Fruit fly (Drosophila melanogaster): ENCODE measurements around the gene Vps60.

The Vps60 gene

DNA sequence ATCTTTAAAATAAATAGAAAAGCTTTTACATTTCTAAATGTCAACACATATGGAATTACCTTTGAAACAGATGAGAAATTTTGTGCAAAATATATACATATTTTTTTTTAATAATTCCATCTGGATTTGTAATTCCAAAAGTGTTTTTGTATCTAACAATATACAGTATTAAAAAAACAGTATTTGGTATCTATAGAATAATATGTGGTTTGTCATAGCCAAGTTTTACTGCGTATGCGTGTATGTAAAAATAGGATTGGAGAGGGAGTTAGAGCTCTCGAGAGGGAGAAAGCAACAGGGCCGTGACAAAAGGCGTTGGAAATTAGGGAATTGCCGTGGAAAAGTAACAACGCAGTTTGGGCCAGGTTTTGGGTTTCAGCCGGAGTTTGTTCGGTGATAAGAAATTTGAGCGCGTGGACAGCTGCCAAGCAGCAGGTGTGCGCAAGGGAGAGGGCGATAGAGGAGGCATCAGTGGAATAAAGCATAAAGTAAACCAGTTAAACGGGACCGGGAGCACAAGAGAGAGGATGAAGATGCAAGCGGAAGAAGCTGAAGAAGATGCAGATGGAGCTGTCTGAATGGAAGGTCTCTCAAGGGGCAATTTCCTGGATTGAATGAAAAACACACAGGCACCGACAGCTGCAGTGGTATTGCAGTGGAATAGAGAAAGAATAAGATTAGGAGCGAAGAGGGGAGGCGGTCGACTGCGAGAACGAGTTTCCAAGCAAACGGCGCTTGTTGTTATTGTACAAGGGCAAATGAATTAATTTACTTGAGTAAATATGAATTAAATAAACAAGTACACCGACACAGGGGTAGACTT is 31.7 kb upstream of the Vps60 start (continued):
- TF ChIP-seq Six4 (GFP tag; optimal IDR thresholded peaks at IDR 0.05) (peak; percentile 13), az2 (GFP tag; optimal IDR thresholded peaks at IDR 0.05) (no peak), ewg (GFP tag; optimal IDR thresholded peaks at IDR 0.05) (no peak), NK7.1 (GFP tag; optimal IDR thresholded peaks at IDR 0.05) (peak; percentile 44)

DNA sequence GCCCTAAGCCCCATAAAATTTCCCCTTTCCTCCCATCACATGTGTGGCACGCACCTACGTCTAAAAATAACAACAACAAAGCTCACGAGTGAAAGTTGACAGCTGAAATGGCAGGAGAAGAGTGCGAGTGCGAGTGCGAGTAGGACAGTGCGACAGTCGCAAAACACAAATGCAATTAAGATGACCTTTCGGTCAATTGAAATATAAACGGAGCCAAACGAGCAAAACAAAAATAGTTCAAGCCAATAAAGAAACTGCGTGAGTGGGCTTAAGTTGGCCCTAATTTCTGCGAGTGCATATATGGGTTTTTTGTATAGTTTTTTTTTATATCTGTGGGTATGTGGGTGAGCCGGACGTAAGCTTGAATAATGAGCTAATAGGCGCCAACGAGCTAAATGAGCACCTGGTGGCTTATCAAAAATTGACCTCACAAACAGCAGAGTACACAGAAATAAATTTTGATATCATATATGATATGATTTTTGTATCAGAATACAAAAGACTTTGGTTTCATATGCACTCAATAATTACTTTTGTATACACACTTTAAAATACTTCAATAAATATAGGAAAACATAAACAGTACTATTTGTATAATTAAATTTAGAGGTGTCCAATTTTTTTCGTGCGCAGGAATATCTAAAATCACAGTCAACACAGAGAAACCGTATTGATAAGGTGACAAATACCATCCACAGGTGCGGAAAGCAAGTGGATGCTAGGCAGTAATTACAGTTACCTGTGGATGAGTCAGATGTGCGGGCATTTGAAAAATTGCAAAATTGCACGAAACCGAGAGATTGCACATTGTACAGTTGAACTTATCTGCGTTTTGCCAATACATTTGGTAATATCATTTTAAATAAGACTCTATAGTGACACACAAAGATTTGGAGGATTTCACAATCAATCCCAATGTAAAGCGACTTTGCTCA is 30.6 kb upstream of the Vps60 start:
- TF ChIP-seq knrl (GFP tag; IDR thresholded peaks at IDR 0.05; ENCODE audit: partially characterized antibody): no peak
- TF ChIP-seq phol (tag; optimal IDR thresholded peaks at IDR 0.05): peak; percentile 27
- 0 out of 2 replicates have a peak, but pooled peaks have one; percentile 6 for TF ChIP-seq HLH3B (GFP tag; IDR thresholded peaks at IDR 0.05)
- TF ChIP-seq CG7372 (GFP tag; IDR thresholded peaks at IDR 0.05): no peak
- TF ChIP-seq ranshi (GFP tag; IDR thresholded peaks at IDR 0.05): no peak
- no peak for TF ChIP-seq ems (GFP tag; optimal IDR thresholded peaks at IDR 0.05)
- no peak for TF ChIP-seq NFAT (GFP tag; IDR thresholded peaks at IDR 0.05)
- no peak for TF ChIP-seq CG17802 (tag; optimal IDR thresholded peaks at IDR 0.05)
- TF ChIP-seq Ssrp (tag; optimal IDR thresholded peaks at IDR 0.05): peak; percentile 23
- TF ChIP-seq CoRest (tag; optimal IDR thresholded peaks at IDR 0.05): no peak
- no peak for TF ChIP-seq CG8359 (GFP tag; optimal IDR thresholded peaks at IDR 0.05; ENCODE audit: borderline replicate concordance)
- no peak for TF ChIP-seq Oli (tag; optimal IDR thresholded peaks at IDR 0.05)
- no peak for TF ChIP-seq CG16813 (GFP tag; IDR thresholded peaks at IDR 0.05; ENCODE audit: partially characterized antibody)
- peak; percentile 54 for TF ChIP-seq CG2678 (tag; optimal IDR thresholded peaks at IDR 0.05)
- no peak for TF ChIP-seq bab2 (GFP tag; optimal IDR thresholded peaks at IDR 0.05)
- TF ChIP-seq CG6272 (GFP tag; IDR thresholded peaks at IDR 0.05): no peak
- TF ChIP-seq Eip74EF (GFP tag; optimal IDR thresholded peaks at IDR 0.05): peak in 1 of 2 experiments; percentile 33
- no peak for TF ChIP-seq YL-1 (GFP tag; optimal IDR thresholded peaks at IDR 0.05)
- peak; percentile 12 for TF ChIP-seq CG1529 (GFP tag; optimal IDR thresholded peaks at IDR 0.05)
- TF ChIP-seq Hmx (GFP tag; optimal IDR thresholded peaks at IDR 0.05): no peak
- no peak for TF ChIP-seq ERR (GFP tag; optimal IDR thresholded peaks at IDR 0.05)
- no peak for TF ChIP-seq Bteb2 (GFP tag; optimal IDR thresholded peaks at IDR 0.05)
- TF ChIP-seq lbe (GFP tag; optimal IDR thresholded peaks at IDR 0.05): no peak
- TF ChIP-seq CG15601 (tag; optimal IDR thresholded peaks at IDR 0.05): no peak
- no peak for TF ChIP-seq hth (optimal IDR thresholded peaks at IDR 0.05)
- TF ChIP-seq tgo (GFP tag; IDR thresholded peaks at IDR 0.05): no peak
- no peak for TF ChIP-seq ac (GFP tag; optimal IDR thresholded peaks at IDR 0.05)
- no peak for TF ChIP-seq Sry-δ (GFP tag; optimal IDR thresholded peaks at IDR 0.05)
- no peak for TF ChIP-seq Nf-YB (GFP tag; optimal IDR thresholded peaks at IDR 0.05)
- 0 out of 2 replicates have a peak, but pooled peaks have one; percentile 16 for TF ChIP-seq ara (GFP tag; IDR thresholded peaks at IDR 0.05)
- no peak for TF ChIP-seq gce (GFP tag; IDR thresholded peaks at IDR 0.05)
- no peak for TF ChIP-seq NC2β (GFP tag; optimal IDR thresholded peaks at IDR 0.05)
- no peak for TF ChIP-seq CG10462 (GFP tag; optimal IDR thresholded peaks at IDR 0.05)
- TF ChIP-seq sens (GFP tag): peak; percentile 69
- no peak for TF ChIP-seq CG5953 (GFP tag; IDR thresholded peaks at IDR 0.05)
- TF ChIP-seq CG3847 (GFP tag; IDR thresholded peaks at IDR 0.05): no peak
- TF ChIP-seq slou (GFP tag; optimal IDR thresholded peaks at IDR 0.05): no peak
- TF ChIP-seq Pdp1 (GFP tag; optimal IDR thresholded peaks at IDR 0.05): peak in 1 of 2 experiments; percentile 11
- peak; percentile 38; the same call in 1 of the 2 replicates for TF ChIP-seq CG14441 (GFP tag; IDR thresholded peaks at IDR 0.05)
- TF ChIP-seq CG30403 (GFP tag; optimal IDR thresholded peaks at IDR 0.05): peak; percentile 32
- no peak for TF ChIP-seq gsb-n (tag; optimal IDR thresholded peaks at IDR 0.05)
- TF ChIP-seq TFAM (GFP tag; optimal IDR thresholded peaks at IDR 0.05): no peak

Measured in whole organism, embryonic.